Worm (Caenorhabditis elegans): ENCODE results near the gene npr-41.

- TF ChIP-seq nhr-76 (tag; optimal IDR thresholded peaks at IDR 0.05), result no peak
- TF ChIP-seq lin-13 (tag; optimal IDR thresholded peaks at IDR 0.05), result no peak
- TF ChIP-seq elt-1 (tag; optimal IDR thresholded peaks at IDR 0.05; ENCODE audit: borderline replicate concordance, insufficient read depth), result no peak
- no peak for TF ChIP-seq nhr-12 (tag; optimal IDR thresholded peaks at IDR 0.05)
- no peak for TF ChIP-seq unc-39 (tag; optimal IDR thresholded peaks at IDR 0.05)
- no peak for TF ChIP-seq unc-62 (GFP tag; optimal IDR thresholded peaks at IDR 0.05)
Measured at ce11 chrII:11510373-11510772, at the start of gene npr-41.
